Worm (Caenorhabditis elegans): Measurements from ENCODE around the gene arrd-10.

arrd-10 gene

DNA sequence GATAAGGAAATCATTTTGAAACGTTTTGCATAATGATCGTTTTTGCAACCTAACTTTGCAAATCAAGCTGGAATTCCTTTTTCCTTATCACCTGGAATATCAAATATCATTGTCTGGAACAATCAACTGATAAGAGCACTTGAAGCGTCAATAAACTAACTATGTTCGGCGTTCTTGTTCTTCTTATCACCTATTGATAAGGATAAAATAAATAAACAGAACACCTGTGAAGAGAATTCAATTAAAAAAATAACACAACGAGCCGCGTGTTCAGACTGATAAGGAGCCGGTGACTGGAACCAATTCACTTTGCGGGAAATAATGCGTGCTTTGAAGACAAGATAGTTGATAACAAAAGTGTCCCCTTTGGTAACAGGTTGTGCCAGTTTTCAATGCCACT, 40.3 kb downstream of the arrd-10 start, which contains the start of gene cyd-1:
cyd-1 (plus strand) TSS at position 380 of the 400 bp plus-strand sequence.
- TF ChIP-seq elt-1 (tag; optimal IDR thresholded peaks at IDR 0.05; ENCODE audit: borderline replicate concordance, insufficient read depth) (peak; percentile 18), M03D4.4 (tag; optimal IDR thresholded peaks at IDR 0.05) (no peak), ham-2 (GFP tag; optimal IDR thresholded peaks at IDR 0.05) (no peak)

DNA sequence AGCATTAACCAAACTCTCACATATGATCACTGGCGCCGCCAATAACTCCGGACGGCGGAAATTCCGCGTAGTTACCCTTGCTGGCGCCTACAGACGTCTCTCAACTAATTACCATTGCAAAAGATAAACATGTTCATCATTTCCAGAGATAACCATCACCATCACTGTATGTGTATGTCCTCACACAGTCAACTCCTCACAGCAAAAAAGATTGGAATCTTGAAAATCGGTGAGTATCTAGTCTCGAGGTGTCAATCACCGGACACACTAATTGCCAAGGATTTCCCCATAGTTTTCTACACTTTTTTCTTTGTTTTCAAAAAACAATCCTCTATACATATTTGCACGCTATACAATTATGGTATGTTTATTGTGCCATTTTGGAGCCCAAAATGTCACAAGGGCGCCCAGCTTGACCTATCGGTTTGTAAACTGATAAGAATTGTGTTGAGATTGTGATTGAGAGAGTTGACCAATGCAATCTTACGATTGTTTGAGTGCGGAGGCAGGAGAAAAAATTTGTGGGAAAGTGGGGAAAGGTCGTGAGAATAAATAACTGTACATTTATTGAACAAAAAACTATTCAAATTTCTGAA, 42.2 kb downstream of the arrd-10 start:
- TF ChIP-seq flh-1 (GFP tag; optimal IDR thresholded peaks at IDR 0.05) (no peak), cnd-1 (tag; optimal IDR thresholded peaks at IDR 0.05) (no peak), nhr-76 (tag; optimal IDR thresholded peaks at IDR 0.05) (no peak), nhr-237 (tag; optimal IDR thresholded peaks at IDR 0.05) (no peak), unc-62 (GFP tag; optimal IDR thresholded peaks at IDR 0.05) (peak; percentile 55), elt-1 (tag; optimal IDR thresholded peaks at IDR 0.05; ENCODE audit: borderline replicate concordance, insufficient read depth) (peak; percentile 86), nhr-28 (tag; optimal IDR thresholded peaks at IDR 0.05) (no peak), lin-13 (tag; optimal IDR thresholded peaks at IDR 0.05) (no peak), ceh-43 (GFP tag; optimal IDR thresholded peaks at IDR 0.05) (no peak), sptf-1 (tag; optimal IDR thresholded peaks at IDR 0.05) (no peak), lin-32 (GFP tag; optimal IDR thresholded peaks at IDR 0.05) (no peak)

DNA sequence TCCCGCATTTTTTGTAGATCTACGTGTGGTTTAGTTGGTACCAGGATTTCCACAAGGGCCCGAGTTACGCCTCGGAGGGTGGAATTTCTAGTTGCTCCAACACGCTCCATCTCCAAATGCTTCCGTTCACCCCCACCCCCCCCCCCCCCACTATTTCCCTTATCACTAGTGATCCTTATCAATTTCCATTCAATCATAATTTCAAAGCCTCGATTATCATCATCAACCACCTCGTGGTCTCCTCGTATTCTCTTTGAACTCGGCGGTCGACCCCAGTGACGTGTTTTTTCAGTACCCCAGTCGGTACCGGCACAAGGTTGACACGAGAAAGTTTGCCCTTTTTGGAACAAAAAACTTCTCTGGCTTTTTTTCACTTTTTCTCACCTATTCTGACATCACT, 42.9 kb downstream of the arrd-10 start:
- no peak for TF ChIP-seq ham-2 (GFP tag; optimal IDR thresholded peaks at IDR 0.05)
- no peak for TF ChIP-seq unc-120 (tag; optimal IDR thresholded peaks at IDR 0.05; ENCODE audit: poor library complexity, severe bottlenecking)
- TF ChIP-seq lsy-2 (tag; optimal IDR thresholded peaks at IDR 0.05), result no peak
- no peak for TF ChIP-seq pha-4 (tag; optimal IDR thresholded peaks at IDR 0.05)
- no peak for TF ChIP-seq tbx-8 (GFP tag; optimal IDR thresholded peaks at IDR 0.05)
- TF ChIP-seq sptf-1 (tag; optimal IDR thresholded peaks at IDR 0.05), result no peak
- no peak for TF ChIP-seq elt-1 (tag; optimal IDR thresholded peaks at IDR 0.05; ENCODE audit: borderline replicate concordance, insufficient read depth)
- no peak for TF ChIP-seq elt-3 (tag; optimal IDR thresholded peaks at IDR 0.05)
- TF ChIP-seq unc-62 (GFP tag; optimal IDR thresholded peaks at IDR 0.05), result no peak
- TF ChIP-seq nhr-2 (tag; optimal IDR thresholded peaks at IDR 0.05), result no peak
- no peak for TF ChIP-seq snpc-4 (tag; optimal IDR thresholded peaks at IDR 0.05)
- TF ChIP-seq mls-2 (tag; optimal IDR thresholded peaks at IDR 0.05), result no peak

DNA sequence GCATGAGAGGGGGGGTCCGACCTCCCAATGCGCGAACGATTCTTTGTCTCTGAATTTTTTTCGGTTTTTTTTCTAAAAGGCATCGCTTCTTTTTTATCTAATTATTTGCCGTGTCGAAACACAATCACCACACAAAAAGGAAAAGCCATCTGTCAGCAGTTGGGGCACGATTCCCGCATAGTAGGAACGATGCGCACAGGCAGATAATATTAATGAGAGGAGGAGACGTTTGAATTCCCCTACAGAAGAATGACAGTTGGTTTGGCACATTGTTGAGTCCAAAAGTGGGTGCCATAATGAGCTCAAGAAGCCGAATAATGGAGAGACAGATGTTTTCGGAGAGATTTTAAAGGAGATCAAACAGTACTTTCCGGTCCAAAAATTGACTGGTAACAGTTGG, 44.8 kb downstream of the arrd-10 start:
- peak; percentile 58 for TF ChIP-seq nhr-2 (tag; optimal IDR thresholded peaks at IDR 0.05)
- TF ChIP-seq zip-8 (tag; optimal IDR thresholded peaks at IDR 0.05), result peak; percentile 15
- peak; percentile 90 for TF ChIP-seq lin-32 (GFP tag; optimal IDR thresholded peaks at IDR 0.05)
- no peak for TF ChIP-seq unc-39 (tag; optimal IDR thresholded peaks at IDR 0.05)
- peak; percentile 47 for TF ChIP-seq cnd-1 (tag; optimal IDR thresholded peaks at IDR 0.05)
- no peak for TF ChIP-seq nhr-76 (tag; optimal IDR thresholded peaks at IDR 0.05)
- TF ChIP-seq nhr-12 (tag; optimal IDR thresholded peaks at IDR 0.05), result no peak
- TF ChIP-seq lin-13 (tag; optimal IDR thresholded peaks at IDR 0.05), result no peak
- no peak for TF ChIP-seq elt-1 (tag; optimal IDR thresholded peaks at IDR 0.05; ENCODE audit: borderline replicate concordance, insufficient read depth)

DNA sequence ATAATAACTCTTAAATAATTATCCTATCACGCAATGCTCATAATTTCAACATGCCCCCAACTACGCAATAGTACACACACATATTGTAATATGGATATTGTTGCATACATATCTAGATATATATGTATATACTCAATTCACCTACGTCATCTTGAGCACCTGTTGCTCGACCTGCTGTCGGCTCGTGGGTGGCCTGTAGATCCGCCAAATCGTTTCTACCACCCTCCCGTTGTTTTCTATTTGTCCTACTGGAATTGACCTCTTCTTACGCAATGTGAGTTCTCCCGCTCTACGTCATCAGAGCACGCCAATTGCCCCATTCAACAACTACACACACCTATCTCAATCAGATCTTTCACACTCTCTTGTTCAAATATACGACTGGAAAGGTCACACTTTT, 45.9 kb downstream of the arrd-10 start:
- TF ChIP-seq drap-1 (GFP tag; optimal IDR thresholded peaks at IDR 0.05) (no peak), zip-8 (tag; optimal IDR thresholded peaks at IDR 0.05) (peak; percentile 80), lin-32 (GFP tag; optimal IDR thresholded peaks at IDR 0.05) (no peak), nhr-2 (tag; optimal IDR thresholded peaks at IDR 0.05) (peak; percentile 98), elt-3 (tag; optimal IDR thresholded peaks at IDR 0.05) (no peak), ceh-39 (tag; optimal IDR thresholded peaks at IDR 0.05) (peak; percentile 27), hlh-1 (tag; optimal IDR thresholded peaks at IDR 0.05) (peak; percentile 60), elt-1 (tag; optimal IDR thresholded peaks at IDR 0.05; ENCODE audit: borderline replicate concordance, insufficient read depth) (peak; percentile 13), cnd-1 (tag; optimal IDR thresholded peaks at IDR 0.05) (peak; percentile 40)

DNA sequence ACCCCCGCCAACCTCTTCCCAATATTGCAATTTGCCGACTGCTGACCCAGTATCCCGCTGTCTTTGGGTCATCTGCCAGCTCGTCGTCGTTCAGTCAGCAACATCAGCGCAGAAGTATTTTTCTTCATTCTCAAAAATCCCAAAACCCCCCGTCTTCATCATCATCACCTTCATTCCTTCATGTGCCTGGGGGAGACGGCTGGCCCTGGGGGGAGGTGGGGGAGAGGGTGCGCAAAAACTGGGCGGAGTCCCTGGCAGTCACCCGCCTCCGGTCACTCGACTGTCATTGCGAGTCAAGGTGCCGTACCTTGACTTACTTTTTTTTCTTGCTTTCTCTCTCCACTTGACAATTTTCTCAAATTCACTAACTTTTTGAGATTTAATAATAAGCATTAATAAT, 47.9 kb downstream of the arrd-10 start:
- TF ChIP-seq nhr-28 (tag; optimal IDR thresholded peaks at IDR 0.05) (no peak), lin-13 (tag; optimal IDR thresholded peaks at IDR 0.05) (no peak), mab-5 (tag; optimal IDR thresholded peaks at IDR 0.05) (no peak)
